Worm (Caenorhabditis elegans) whole organism, L2 larva: ENCODE measurements around the gene Y66A7A.4.

ENCODE experiments used
- C34F6.9 ChIP-seq: fragments of 150-350 bp; optimal IDR thresholded peaks from 2 replicates; lab custom pipeline; 2014; ENCODE audit warnings: missing biosample characterization, missing genetic modification characterization
- F13H6.1 ChIP-seq: sonication (generic microtip); optimal IDR thresholded peaks from 2 replicates; lab custom pipeline; 2016; ENCODE audit warnings: missing genetic modification characterization, missing compliant biosample characterization
- ZK546.5 ChIP-seq: sonication (generic microtip); optimal IDR thresholded peaks from 2 replicates; lab custom pipeline; 2017; ENCODE audit warnings: missing biosample characterization, missing genetic modification characterization
- alr-1 ChIP-seq: fragments of 150-350 bp; optimal IDR thresholded peaks from 2 replicates; lab custom pipeline; 2014; ENCODE audit warnings: missing biosample characterization, missing genetic modification characterization
- aly-2 ChIP-seq: fragments of 150-350 bp; optimal IDR thresholded peaks from 2 replicates; lab custom pipeline; 2014; ENCODE audit warnings: missing biosample characterization, missing genetic modification characterization
- blmp-1 ChIP-seq: sonication (generic microtip); optimal IDR thresholded peaks from 2 replicates; lab custom pipeline; 2017; ENCODE audit warnings: missing genetic modification characterization, mild to moderate bottlenecking, missing compliant biosample characterization, antibody characterized with exemption, moderate library complexity; ENCODE audit not compliant: insufficient read depth
- ceh-16 ChIP-seq: fragments of 150-350 bp; optimal IDR thresholded peaks from 2 replicates; lab custom pipeline; 2014; ENCODE audit warnings: missing biosample characterization, missing genetic modification characterization
- dmd-4 ChIP-seq: sonication (generic microtip); optimal IDR thresholded peaks from 2 replicates; lab custom pipeline; 2017; ENCODE audit warnings: missing biosample characterization, missing genetic modification characterization
- elt-1 ChIP-seq: fragments of 150-350 bp; optimal IDR thresholded peaks from 2 replicates; lab custom pipeline; 2014; ENCODE audit warnings: missing biosample characterization, missing genetic modification characterization
- elt-3 ChIP-seq: sonication (generic microtip); optimal IDR thresholded peaks from 2 replicates; lab custom pipeline; 2017; ENCODE audit warnings: missing biosample characterization, missing genetic modification characterization
- fos-1 ChIP-seq: fragments of 150-350 bp; optimal IDR thresholded peaks from 2 replicates; lab custom pipeline; 2014; ENCODE audit warnings: missing biosample characterization, missing genetic modification characterization
- gmeb-1 ChIP-seq: fragments of 150-350 bp; optimal IDR thresholded peaks from 2 replicates; lab custom pipeline; 2014; ENCODE audit warnings: missing biosample characterization, missing genetic modification characterization
- lin-11 ChIP-seq: fragments of 150-350 bp; sonication (generic microtip); optimal IDR thresholded peaks from 2 replicates; lab custom pipeline; 2014; ENCODE audit warnings: missing biosample characterization, missing genetic modification characterization, inconsistent platforms, mixed read lengths
- lin-39 ChIP-seq: fragments of 150-350 bp; optimal IDR thresholded peaks from 2 replicates; lab custom pipeline; 2014; ENCODE audit warnings: missing biosample characterization, missing genetic modification reagents, missing genetic modification characterization
- lsy-2 ChIP-seq, 2 experiments: fragments of 150-350 bp in 1 of 2; sonication (generic microtip) in 1 of 2; optimal IDR thresholded peaks; 2 replicates each; lab custom pipeline; 2014 to 2017; ENCODE audit warnings: missing biosample characterization in 2 of 2, missing genetic modification characterization in 2 of 2
- mab-5 ChIP-seq: fragments of 150-350 bp; optimal IDR thresholded peaks from 2 replicates; lab custom pipeline; 2014; ENCODE audit warnings: missing biosample characterization, missing genetic modification characterization
- mbf-1 ChIP-seq: sonication (generic microtip); optimal IDR thresholded peaks from 2 replicates; lab custom pipeline; 2017; ENCODE audit warnings: missing biosample characterization, missing genetic modification characterization
- mdl-1 ChIP-seq, 2 experiments: fragments of 150-350 bp in 1 of 2; sonication (generic microtip) in 1 of 2; optimal IDR thresholded peaks; 2 replicates each; lab custom pipeline; 2017; ENCODE audit warnings: missing biosample characterization in 2 of 2, missing genetic modification characterization in 2 of 2
- nhr-10 ChIP-seq: sonication (generic microtip); optimal IDR thresholded peaks from 2 replicates; lab custom pipeline; 2017; ENCODE audit warnings: missing biosample characterization, missing genetic modification characterization
- nhr-11 ChIP-seq: fragments of 150-350 bp; optimal IDR thresholded peaks from 2 replicates; lab custom pipeline; 2014; ENCODE audit warnings: missing biosample characterization, missing genetic modification characterization
- nhr-12 ChIP-seq: fragments of 150-350 bp; optimal IDR thresholded peaks from 2 replicates; lab custom pipeline; 2014; ENCODE audit warnings: missing biosample characterization, missing genetic modification characterization
- nhr-129 ChIP-seq: fragments of 150-350 bp; optimal IDR thresholded peaks from 2 replicates; lab custom pipeline; 2014; ENCODE audit warnings: missing biosample characterization, missing genetic modification characterization
- nhr-21 ChIP-seq: fragments of 150-350 bp; optimal IDR thresholded peaks from 2 replicates; lab custom pipeline; 2014; ENCODE audit warnings: missing biosample characterization, missing genetic modification characterization
- nhr-23 ChIP-seq: fragments of 150-350 bp; optimal IDR thresholded peaks from 2 replicates; lab custom pipeline; 2014; ENCODE audit warnings: missing biosample characterization, missing genetic modification reagents, missing genetic modification characterization
- nhr-25 ChIP-seq: fragments of 150-350 bp; sonication (generic microtip); optimal IDR thresholded peaks from 3 replicates; lab custom pipeline; 2014; ENCODE audit warnings: missing biosample characterization, missing genetic modification characterization
- nhr-6 ChIP-seq: fragments of 150-350 bp; optimal IDR thresholded peaks from 2 replicates; lab custom pipeline; 2014; ENCODE audit warnings: missing biosample characterization, missing genetic modification characterization
- peb-1 ChIP-seq: fragments of 150-350 bp; optimal IDR thresholded peaks from 2 replicates; lab custom pipeline; 2014; ENCODE audit warnings: missing biosample characterization, missing genetic modification characterization
- sem-4 ChIP-seq: fragments of 150-350 bp; optimal IDR thresholded peaks from 2 replicates; lab custom pipeline; 2014; ENCODE audit warnings: missing biosample characterization, missing genetic modification reagents, missing genetic modification characterization
- skn-1 ChIP-seq: sonication (generic microtip); optimal IDR thresholded peaks from 2 replicates; lab custom pipeline; 2017; ENCODE audit warnings: missing biosample characterization, missing genetic modification characterization
- sma-3 ChIP-seq: sonication (generic microtip); optimal IDR thresholded peaks from 2 replicates; lab custom pipeline; 2016; ENCODE audit warnings: missing genetic modification reagents, missing genetic modification characterization, missing compliant biosample characterization
- sma-9 ChIP-seq, 2 experiments: fragments of 150-350 bp in 1 of 2; sonication (generic microtip) in 1 of 2; optimal IDR thresholded peaks; 2 replicates each; lab custom pipeline; 2014 to 2016; ENCODE audit warnings: missing genetic modification characterization in 2 of 2, mild to moderate bottlenecking in 1 of 2, missing biosample characterization in 1 of 2, missing compliant biosample characterization in 1 of 2, missing genetic modification reagents in 1 of 2, moderate library complexity in 1 of 2
- snpc-4 ChIP-seq: fragments of 150-350 bp; optimal IDR thresholded peaks from 2 replicates; lab custom pipeline; 2014; ENCODE audit warnings: missing biosample characterization, missing genetic modification characterization
- unc-39 ChIP-seq: fragments of 150-350 bp; optimal IDR thresholded peaks from 2 replicates; lab custom pipeline; 2014; ENCODE audit warnings: missing biosample characterization, missing genetic modification characterization
- unc-62 ChIP-seq: fragments of 150-350 bp; optimal IDR thresholded peaks from 2 replicates; lab custom pipeline; 2014; ENCODE audit warnings: missing biosample characterization, missing genetic modification reagents, missing genetic modification characterization
- zag-1 ChIP-seq: fragments of 150-350 bp; optimal IDR thresholded peaks from 2 replicates; lab custom pipeline; 2014; ENCODE audit warnings: missing biosample characterization, missing genetic modification characterization
- ztf-1 ChIP-seq: fragments of 200-800 bp; sonication (Bioruptor generic); conservative IDR thresholded peaks from 2 replicates; pipeline ENCODE4 v1.3.6; 2022; ENCODE audit warnings: missing genetic modification characterization, missing compliant biosample characterization

The Y66A7A.4 gene

DNA sequence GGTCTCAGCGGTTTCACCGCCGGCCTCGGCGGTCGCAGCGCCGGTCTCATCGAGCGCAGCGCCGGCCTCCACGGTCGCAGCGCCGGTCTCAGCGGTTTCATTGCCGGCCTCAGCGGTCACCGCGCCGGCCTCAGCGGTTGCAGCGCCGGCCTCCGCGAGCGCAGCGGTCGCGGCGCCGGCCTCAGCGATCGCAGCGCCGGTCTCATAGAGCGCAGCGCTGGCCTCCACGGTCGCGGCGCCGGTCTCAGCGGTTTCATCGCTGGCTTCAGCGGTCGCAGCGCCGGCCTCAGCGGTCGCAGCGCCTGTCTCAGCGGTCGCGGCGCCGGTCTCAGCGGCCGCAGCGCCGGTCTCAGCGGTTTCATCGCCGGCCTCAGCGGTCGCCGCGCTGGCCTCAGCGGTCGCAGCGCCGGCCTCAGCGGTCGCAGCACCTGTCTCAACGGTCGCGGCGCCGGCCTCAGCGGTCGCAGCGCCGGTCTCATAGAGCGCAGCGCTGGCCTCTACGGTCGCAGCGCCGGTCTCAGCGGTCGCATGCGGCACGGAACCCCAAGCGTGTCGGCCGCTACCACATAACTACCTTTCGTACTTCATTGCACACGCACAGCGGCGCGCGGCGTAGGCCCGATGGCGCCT, 674 bp upstream of the Y66A7A.4 start:
- TF ChIP-seq elt-3 (tag; lab: Kevin White, UChicago) (no peak), unc-39 (tag; lab: Kevin White, UChicago) (no peak), snpc-4 (tag; lab: Kevin White, UChicago) (no peak), peb-1 (tag; lab: Kevin White, UChicago) (no peak), aly-2 (tag; lab: Kevin White, UChicago) (no peak)

DNA sequence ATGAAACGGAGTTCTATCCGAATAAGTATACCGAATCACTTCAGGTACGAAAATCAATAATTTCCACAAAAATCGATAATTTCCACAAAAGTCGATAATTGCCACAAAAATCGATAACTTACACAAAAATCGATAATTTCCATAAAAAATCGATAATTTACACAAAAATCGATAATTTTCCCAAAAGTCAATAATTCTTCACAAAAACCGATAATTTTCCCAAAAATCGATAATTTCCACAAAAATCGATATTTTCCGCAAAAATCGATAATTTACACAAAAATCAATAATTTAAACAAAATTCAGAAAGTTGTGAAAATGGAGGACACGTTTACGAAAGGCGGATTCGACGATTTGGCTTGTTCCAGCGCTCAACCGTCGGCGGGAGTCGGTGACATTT, 2.5 kb downstream of the Y66A7A.4 start:
- TF ChIP-seq fos-1 (tag; lab: Kevin White, UChicago), result no peak
- no peak for TF ChIP-seq nhr-23
- TF ChIP-seq blmp-1, result no peak
- TF ChIP-seq mbf-1 (tag; lab: Kevin White, UChicago), result no peak
- TF ChIP-seq snpc-4 (tag; lab: Kevin White, UChicago), result no peak
- TF ChIP-seq ZK546.5, result no peak
- no peak for TF ChIP-seq ztf-1 (GFP tag; lab: Robert Waterston, UW)
- TF ChIP-seq nhr-12 (tag; lab: Kevin White, UChicago), result no peak
- TF ChIP-seq C34F6.9 (tag; lab: Kevin White, UChicago), result no peak
- no peak for TF ChIP-seq sma-9 (GFP tag; optimal IDR thresholded peaks at IDR 0.05; lab: Kevin White, UChicago)
- TF ChIP-seq sma-9 (tag; optimal IDR thresholded peaks at IDR 0.05; lab: Kevin White, UChicago), result no peak
- TF ChIP-seq lin-11, result no peak
- no peak for TF ChIP-seq elt-3 (tag; lab: Kevin White, UChicago)
- no peak for TF ChIP-seq dmd-4 (tag; lab: Kevin White, UChicago)
- no peak for TF ChIP-seq nhr-21 (tag; lab: Kevin White, UChicago)
- no peak for TF ChIP-seq gmeb-1 (tag; lab: Kevin White, UChicago)
- no peak for TF ChIP-seq nhr-129 (tag; lab: Kevin White, UChicago)
- TF ChIP-seq lsy-2 (tag; optimal IDR thresholded peaks at IDR 0.05; lab: Kevin White, UChicago), result no peak

DNA sequence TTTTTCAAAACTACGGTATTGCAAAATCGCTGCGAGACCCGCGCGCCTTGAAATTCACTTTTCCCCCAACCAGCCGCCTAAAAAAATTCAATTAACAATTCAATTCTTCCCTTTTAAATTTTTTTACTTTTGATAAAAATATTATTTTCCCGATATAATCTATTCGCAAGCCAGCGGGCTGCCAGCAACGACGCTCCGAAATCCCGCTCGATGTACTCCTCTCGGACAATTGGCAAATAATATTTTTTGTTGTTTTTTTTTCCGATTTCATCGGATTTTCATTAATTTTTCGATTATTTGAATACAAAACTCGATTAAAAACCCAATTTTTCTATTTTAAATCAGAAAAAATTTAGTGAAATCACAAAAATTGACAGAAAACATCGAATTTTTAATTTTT, 3.4 kb downstream of the Y66A7A.4 start:
- TF ChIP-seq skn-1 (tag; lab: Kevin White, UChicago), result no peak
- TF ChIP-seq ceh-16 (tag; lab: Kevin White, UChicago), result no peak
- no peak for TF ChIP-seq nhr-12 (tag; lab: Kevin White, UChicago)
- TF ChIP-seq elt-3 (tag; lab: Kevin White, UChicago), result no peak
- TF ChIP-seq alr-1 (tag; lab: Kevin White, UChicago), result no peak
- no peak for TF ChIP-seq elt-1
- no peak for TF ChIP-seq mab-5 (tag; lab: Kevin White, UChicago)
- TF ChIP-seq F13H6.1 (tag; lab: Kevin White, UChicago), result no peak
- no peak for TF ChIP-seq lin-39 (tag; lab: Kevin White, UChicago)
- no peak for TF ChIP-seq nhr-11 (tag; lab: Kevin White, UChicago)
- TF ChIP-seq mbf-1 (tag; lab: Kevin White, UChicago), result no peak
- TF ChIP-seq zag-1, result no peak
- no peak for TF ChIP-seq nhr-23
- TF ChIP-seq mdl-1 (tag; optimal IDR thresholded peaks at IDR 0.05; lab: Kevin White, UChicago), result no peak
- no peak for TF ChIP-seq nhr-10 (tag; lab: Kevin White, UChicago)
- TF ChIP-seq dmd-4 (tag; lab: Kevin White, UChicago), result no peak
- TF ChIP-seq blmp-1, result no peak
- TF ChIP-seq sma-3 (GFP tag; lab: Kevin White, UChicago), result no peak
- TF ChIP-seq nhr-6 (tag; lab: Kevin White, UChicago), result no peak

DNA sequence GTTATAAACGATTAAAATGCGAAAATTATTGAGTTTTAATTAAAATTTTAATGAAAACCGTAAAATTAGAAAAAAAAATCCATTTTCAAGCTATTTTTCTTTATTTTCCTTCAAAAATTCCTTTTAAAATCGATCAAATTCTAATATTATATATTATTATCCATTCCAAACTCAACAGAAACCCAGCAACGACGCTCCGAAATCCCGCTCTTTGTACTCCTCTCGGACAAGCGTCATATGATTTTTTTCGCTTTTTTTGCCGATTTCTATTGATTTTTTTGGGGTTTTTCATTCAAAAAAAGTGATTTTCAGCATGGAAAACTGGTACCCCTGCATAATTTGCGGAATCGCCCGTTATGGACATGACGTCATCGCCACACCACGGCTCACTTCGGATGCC, 4.0 kb downstream of the Y66A7A.4 start, which contains the start of gene ceh-91:
ceh-91 (plus strand) TSS at position 301 of the 400 bp plus-strand sequence.
- TF ChIP-seq nhr-23 (no peak), unc-62 (GFP tag; lab: Kevin White, UChicago) (no peak)

DNA sequence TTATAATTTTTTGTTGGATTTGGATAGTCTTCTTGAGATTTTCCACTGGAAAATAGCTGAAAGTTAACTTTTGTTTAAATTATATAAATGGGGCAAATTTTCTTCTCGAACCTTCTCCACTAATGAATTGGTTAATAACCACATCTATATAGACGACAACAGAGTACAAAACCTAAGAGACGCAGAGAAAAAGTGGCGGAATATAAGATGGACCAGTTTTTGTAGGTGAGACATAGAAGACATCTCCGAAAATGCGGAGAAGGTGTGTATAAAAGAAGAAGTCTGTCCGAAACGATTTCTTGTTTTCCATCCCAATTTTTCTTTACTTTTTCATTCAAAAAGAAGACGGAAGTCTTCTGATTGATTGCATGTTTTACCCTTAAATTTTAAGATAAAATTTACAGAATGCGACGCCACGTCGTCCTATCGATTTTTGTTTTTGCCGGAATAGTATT, 12.5 kb downstream of the Y66A7A.4 start, which contains the start of gene gly-8:
gly-8 (plus strand) TSS at position 405 of the 455 bp plus-strand sequence.
- TF ChIP-seq nhr-25 (tag; lab: Kevin White, UChicago) (peak; percentile 72), lsy-2 (tag; optimal IDR thresholded peaks at IDR 0.05; lab: Kevin White, UChicago) (peak in 1 of 2 experiments; percentile 12), lin-39 (tag; lab: Kevin White, UChicago) (no peak), sem-4 (tag; lab: Kevin White, UChicago) (peak; percentile 35), ZK546.5 (no peak)
